Worm (Caenorhabditis elegans) whole organism, L4/young adult: ENCODE measurements around the gene Y57G7A.6.

Source experiments
- W03F9.2 ChIP-seq: fragments of 150-350 bp; optimal IDR thresholded peaks from 2 replicates; lab custom pipeline; 2014; ENCODE audit warnings: missing biosample characterization, missing genetic modification characterization
- dao-5 ChIP-seq: sonication (generic microtip); optimal IDR thresholded peaks from 2 replicates; lab custom pipeline; 2016; ENCODE audit warnings: missing genotype, missing genetic modification characterization, moderate library complexity, missing compliant biosample characterization
- him-1 ChIP-seq: sonication (generic microtip); optimal IDR thresholded peaks from 2 replicates; lab custom pipeline; 2016; ENCODE audit warnings: missing genotype, missing genetic modification reagents, missing genetic modification characterization, missing compliant biosample characterization

DNA sequence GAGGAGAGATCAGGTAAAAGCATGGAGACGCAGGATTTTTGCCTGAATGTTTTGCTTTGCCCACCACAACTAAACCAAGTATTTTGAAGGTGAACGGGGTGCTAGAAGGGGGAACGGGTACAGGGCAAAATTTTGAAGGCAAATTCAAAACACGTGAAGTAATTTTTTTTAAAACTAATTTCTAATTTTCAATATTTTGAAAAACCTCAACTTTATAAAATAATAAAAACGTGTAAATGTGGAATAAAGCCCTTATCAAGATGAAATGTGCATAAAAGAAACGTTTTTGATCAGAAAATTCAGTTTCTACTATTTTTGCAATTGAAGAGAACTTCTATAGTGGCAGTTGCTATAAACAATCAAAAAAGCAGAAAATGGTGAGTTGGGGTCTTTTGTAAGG lies 29.8 kb downstream of the Y57G7A.6 start, which contains the start of gene clec-119:
- no peak for TF ChIP-seq him-1 (tag; lab: Kevin White, UChicago)
- TF ChIP-seq dao-5 (tag; lab: Kevin White, UChicago): no peak
- TF ChIP-seq W03F9.2: no peak
